Worm (Caenorhabditis elegans) whole organism, young adult: ENCODE results near the gene ZK185.3.

Source experiments
- B0035.1 ChIP-seq: sonication (generic microtip); optimal IDR thresholded peaks from 2 replicates; lab custom pipeline; 2016; ENCODE audit warnings: missing genetic modification characterization, mild to moderate bottlenecking, missing compliant biosample characterization, missing genotype, missing genetic modification reagents
- B0261.1 ChIP-seq: sonication (generic microtip); optimal IDR thresholded peaks from 2 replicates; lab custom pipeline; 2016; ENCODE audit warnings: mild to moderate bottlenecking, missing genetic modification characterization, moderate library complexity, missing compliant biosample characterization
- B0336.3 ChIP-seq: fragments of 200-800 bp; sonication (Bioruptor generic); IDR thresholded peaks from 2 replicates; pipeline ENCODE4 v1.3.6; 2022; ENCODE audit warnings: missing genetic modification characterization, missing compliant biosample characterization
- F23B12.7 ChIP-seq: sonication (generic microtip); optimal IDR thresholded peaks from 2 replicates; lab custom pipeline; 2017; ENCODE audit warnings: missing genetic modification characterization, mild to moderate bottlenecking, missing compliant biosample characterization, antibody characterized with exemption, moderate library complexity; ENCODE audit not compliant: insufficient read depth
- F33H1.4 ChIP-seq: fragments of 200-800 bp; sonication (Bioruptor generic); IDR thresholded peaks from 2 replicates; pipeline ENCODE4 v1.3.6; 2022; ENCODE audit warnings: missing genetic modification reagents, missing genetic modification characterization, missing compliant biosample characterization
- F49E8.2 ChIP-seq: sonication (generic microtip); optimal IDR thresholded peaks from 3 replicates; lab custom pipeline; 2017; ENCODE audit warnings: missing genetic modification characterization, mild to moderate bottlenecking, missing compliant biosample characterization, antibody characterized with exemption, moderate library complexity; ENCODE audit not compliant: insufficient read depth
- F52B5.7 ChIP-seq: sonication (generic microtip); optimal IDR thresholded peaks from 2 replicates; lab custom pipeline; 2016; ENCODE audit warnings: mild to moderate bottlenecking, missing genetic modification characterization, missing compliant biosample characterization
- F55B11.4 ChIP-seq: sonication (generic microtip); optimal IDR thresholded peaks from 2 replicates; lab custom pipeline; 2016; ENCODE audit warnings: missing compliant biosample characterization, missing genetic modification characterization, borderline replicate concordance; ENCODE audit not compliant: insufficient read depth
- F57A8.1 ChIP-seq: fragments of 200-800 bp; sonication (Bioruptor generic); optimal IDR thresholded peaks from 2 replicates; lab custom pipeline; 2018; ENCODE audit warnings: mild to moderate bottlenecking, missing genetic modification characterization, moderate library complexity, missing compliant biosample characterization
- K12H6.12 ChIP-seq: fragments of 200-800 bp; sonication (Bioruptor generic); optimal IDR thresholded peaks from 2 replicates; lab custom pipeline; 2018; ENCODE audit warnings: mild to moderate bottlenecking, missing genetic modification characterization, missing compliant biosample characterization
- T26A5.8 ChIP-seq: sonication (generic microtip); optimal IDR thresholded peaks from 2 replicates; lab custom pipeline; 2016; ENCODE audit warnings: missing genetic modification characterization, missing compliant biosample characterization
- Y79H2A.3 ChIP-seq: fragments of 200-800 bp; sonication (Bioruptor generic); conservative IDR thresholded peaks from 2 replicates; pipeline ENCODE4 v1.3.6; 2022; ENCODE audit warnings: missing genetic modification reagents, missing genetic modification characterization, missing compliant biosample characterization
- ZK185.1 ChIP-seq: sonication (generic microtip); optimal IDR thresholded peaks from 2 replicates; lab custom pipeline; 2016; ENCODE audit warnings: mild to moderate bottlenecking, missing genetic modification characterization, missing compliant biosample characterization; ENCODE audit not compliant: poor library complexity, severe bottlenecking
- akir-1 ChIP-seq: fragments of 200-800 bp; sonication (Bioruptor generic); optimal IDR thresholded peaks from 2 replicates; lab custom pipeline; 2018; ENCODE audit warnings: mild to moderate bottlenecking, missing genetic modification characterization, moderate library complexity, missing compliant biosample characterization
- bed-2 ChIP-seq: fragments of 200-800 bp; sonication (Bioruptor generic); IDR thresholded peaks from 2 replicates; pipeline ENCODE4 v1.3.6; 2022; ENCODE audit warnings: missing genetic modification reagents, missing genetic modification characterization, missing compliant biosample characterization
- ccch-3 ChIP-seq: fragments of 200-800 bp; sonication (Bioruptor generic); optimal IDR thresholded peaks from 2 replicates; lab custom pipeline; 2018; ENCODE audit warnings: mild to moderate bottlenecking, missing genetic modification characterization, missing compliant biosample characterization
- cebp-1 ChIP-seq, 2 experiments: fragments of 200-800 bp in 1 of 2; sonication (Bioruptor generic) in 1 of 2; sonication (generic microtip) in 1 of 2; IDR thresholded peaks in 1 of 2; optimal IDR thresholded peaks in 1 of 2; 2 replicates each; pipeline versions ENCODE4 v1.3.6 to Lab custom; 2017 to 2022; ENCODE audit warnings: missing compliant biosample characterization in 2 of 2, missing genetic modification characterization in 2 of 2, mild to moderate bottlenecking in 1 of 2, missing genetic modification reagents in 1 of 2, moderate library complexity in 1 of 2
- cebp-2 ChIP-seq: fragments of 200-800 bp; sonication (Bioruptor generic); IDR thresholded peaks from 2 replicates; pipeline ENCODE4 v1.3.6; 2022; ENCODE audit warnings: missing genetic modification characterization, missing compliant biosample characterization
- ceh-79 ChIP-seq: sonication (generic microtip); optimal IDR thresholded peaks from 2 replicates; lab custom pipeline; 2017; ENCODE audit warnings: mild to moderate bottlenecking, missing genetic modification characterization, missing compliant biosample characterization
- dpl-1 ChIP-seq: fragments of 150-350 bp; optimal IDR thresholded peaks from 2 replicates; lab custom pipeline; 2014; ENCODE audit warnings: missing biosample characterization, missing genetic modification reagents, missing genetic modification characterization
- efl-1 ChIP-seq: fragments of 150-350 bp; optimal IDR thresholded peaks from 2 replicates; lab custom pipeline; 2014; ENCODE audit warnings: missing biosample characterization, missing genetic modification reagents, missing genetic modification characterization
- egl-18 ChIP-seq: fragments of 200-800 bp; sonication (Bioruptor generic); IDR thresholded peaks from 2 replicates; pipeline ENCODE4 v1.3.6; 2022; ENCODE audit warnings: missing genetic modification reagents, missing genetic modification characterization, missing compliant biosample characterization
- egl-44 ChIP-seq: fragments of 200-800 bp; sonication (Bioruptor generic); IDR thresholded peaks from 2 replicates; pipeline ENCODE4 v1.3.6; 2022; ENCODE audit warnings: missing genetic modification reagents, missing genetic modification characterization, missing compliant biosample characterization
- egrh-3 ChIP-seq: fragments of 200-800 bp; sonication (Bioruptor generic); IDR thresholded peaks from 2 replicates; pipeline ENCODE4 v1.3.6; 2022; ENCODE audit warnings: missing genetic modification reagents, missing genetic modification characterization, missing compliant biosample characterization
- fkh-3 ChIP-seq: sonication (generic microtip); optimal IDR thresholded peaks from 2 replicates; lab custom pipeline; 2016; ENCODE audit warnings: mild to moderate bottlenecking, missing genetic modification characterization, missing compliant biosample characterization
- him-1 ChIP-seq: sonication (generic microtip); optimal IDR thresholded peaks from 2 replicates; lab custom pipeline; 2016; ENCODE audit warnings: missing genotype, missing genetic modification reagents, missing genetic modification characterization, missing compliant biosample characterization
- hrde-1 ChIP-seq: sonication (generic microtip); optimal IDR thresholded peaks from 2 replicates; lab custom pipeline; 2016; ENCODE audit warnings: missing genetic modification characterization, mild to moderate bottlenecking, missing compliant biosample characterization, moderate library complexity, missing genotype, missing genetic modification reagents, borderline replicate concordance
- lin-26 ChIP-seq: fragments of 200-800 bp; sonication (Bioruptor generic); IDR thresholded peaks from 2 replicates; pipeline ENCODE4 v1.3.6; 2022; ENCODE audit warnings: missing genetic modification reagents, missing genetic modification characterization, missing compliant biosample characterization
- lsy-27 ChIP-seq: sonication (generic microtip); optimal IDR thresholded peaks from 2 replicates; lab custom pipeline; 2017; ENCODE audit warnings: missing genetic modification characterization, mild to moderate bottlenecking, missing compliant biosample characterization, antibody characterized with exemption, missing genotype, borderline replicate concordance; ENCODE audit not compliant: insufficient read depth
- madf-10 ChIP-seq: sonication (generic microtip); optimal IDR thresholded peaks from 2 replicates; lab custom pipeline; 2016; ENCODE audit warnings: mild to moderate bottlenecking, missing genetic modification characterization, missing compliant biosample characterization
- mcd-1 ChIP-seq: fragments of 200-800 bp; sonication (Bioruptor generic); IDR thresholded peaks from 2 replicates; pipeline ENCODE4 v1.3.6; 2022; ENCODE audit warnings: missing genetic modification reagents, missing genetic modification characterization, missing compliant biosample characterization
- mel-28 ChIP-seq: sonication (generic microtip); optimal IDR thresholded peaks from 2 replicates; lab custom pipeline; 2016; ENCODE audit warnings: borderline replicate concordance, mild to moderate bottlenecking, missing genetic modification characterization, missing compliant biosample characterization
- mxl-1 ChIP-seq: sonication (generic microtip); optimal IDR thresholded peaks from 2 replicates; lab custom pipeline; 2016; ENCODE audit warnings: missing genetic modification characterization, missing compliant biosample characterization
- nfya-2 ChIP-seq: fragments of 200-800 bp; sonication (Bioruptor generic); IDR thresholded peaks from 2 replicates; pipeline ENCODE4 v1.3.6; 2022; ENCODE audit warnings: missing genetic modification reagents, missing genetic modification characterization, missing compliant biosample characterization
- nfyb-1 ChIP-seq: fragments of 200-800 bp; sonication (Bioruptor generic); IDR thresholded peaks from 2 replicates; pipeline ENCODE4 v1.3.6; 2022; ENCODE audit warnings: missing genetic modification reagents, missing genetic modification characterization, missing compliant biosample characterization
- nhr-120 ChIP-seq: fragments of 200-800 bp; sonication (Bioruptor generic); IDR thresholded peaks from 2 replicates; pipeline ENCODE4 v1.3.6; 2022; ENCODE audit warnings: missing genetic modification characterization, missing compliant biosample characterization
- nhr-27 ChIP-seq: fragments of 200-800 bp; sonication (Bioruptor generic); optimal IDR thresholded peaks from 2 replicates; lab custom pipeline; 2018; ENCODE audit warnings: mild to moderate bottlenecking, missing genetic modification characterization, moderate library complexity, missing compliant biosample characterization
- repo-1 ChIP-seq: sonication (generic microtip); optimal IDR thresholded peaks from 2 replicates; lab custom pipeline; 2017; ENCODE audit warnings: mild to moderate bottlenecking, missing genetic modification characterization, missing compliant biosample characterization
- rpc-1 ChIP-seq, 2 experiments: fragments of 150-350 bp in 1 of 2; sonication (generic microtip) in 1 of 2; optimal IDR thresholded peaks; 2 replicates each; lab custom pipeline; 2014 to 2018; ENCODE audit warnings: missing biosample characterization in 1 of 2, missing genetic modification characterization in 1 of 2, missing genetic modification reagents in 1 of 2, missing genotype in 1 of 2
- sea-2 ChIP-seq: fragments of 200-800 bp; sonication (Bioruptor generic); IDR thresholded peaks from 2 replicates; pipeline ENCODE4 v1.3.6; 2022; ENCODE audit warnings: missing genetic modification characterization, missing compliant biosample characterization
- tlf-1 ChIP-seq: fragments of 200-800 bp; sonication (Bioruptor generic); optimal IDR thresholded peaks from 2 replicates; lab custom pipeline; 2018; ENCODE audit warnings: mild to moderate bottlenecking, missing genetic modification characterization, missing compliant biosample characterization
- zfh-2 ChIP-seq: fragments of 200-800 bp; sonication (Bioruptor generic); conservative IDR thresholded peaks from 2 replicates; pipeline ENCODE4 v1.3.6; 2022; ENCODE audit warnings: missing genetic modification reagents, missing genetic modification characterization, missing compliant biosample characterization
- zim-3 ChIP-seq: sonication (generic microtip); optimal IDR thresholded peaks from 2 replicates; lab custom pipeline; 2017; ENCODE audit warnings: mild to moderate bottlenecking, missing genetic modification characterization, moderate library complexity, missing compliant biosample characterization
- ztf-3 ChIP-seq: fragments of 200-800 bp; sonication (Bioruptor generic); optimal IDR thresholded peaks from 2 replicates; lab custom pipeline; 2018; ENCODE audit warnings: mild to moderate bottlenecking, missing genetic modification characterization, missing compliant biosample characterization

The ZK185.3 gene

DNA sequence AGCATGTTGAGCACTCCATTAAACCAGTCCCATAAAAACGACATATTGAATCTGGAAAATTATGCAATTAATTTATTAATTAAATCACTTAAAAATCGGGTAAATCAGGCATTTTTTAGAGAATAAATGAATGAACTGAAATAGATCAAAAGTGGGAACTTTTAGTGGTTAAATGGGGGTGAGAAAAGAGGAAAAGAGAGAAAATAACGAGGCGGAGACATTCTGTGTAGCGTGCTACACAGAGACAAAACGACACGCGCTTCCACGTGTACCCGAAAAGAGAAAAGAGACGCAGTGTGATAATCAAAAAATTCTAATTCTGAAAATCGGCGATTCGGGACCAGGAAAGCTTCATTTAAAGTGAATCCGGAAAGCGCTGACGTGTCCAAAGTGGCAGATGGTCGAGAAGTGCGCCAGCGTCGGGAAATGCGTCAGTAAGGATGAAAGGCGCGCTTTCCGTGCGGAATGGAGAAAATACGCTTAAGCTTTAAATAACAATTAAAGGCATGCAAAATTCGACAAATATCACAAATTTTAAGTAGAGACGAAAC, 16.9 kb downstream of the ZK185.3 start, which contains the start of gene sar-1 (continued):
- TF ChIP-seq ZK185.1 (tag; lab: Kevin White, UChicago): no peak
- no peak for TF ChIP-seq mel-28
- TF ChIP-seq lsy-27 (tag; lab: Kevin White, UChicago): no peak
- TF ChIP-seq zfh-2 (GFP tag; lab: Robert Waterston, UW): peak; percentile 84
- peak; percentile 24 for TF ChIP-seq madf-10 (tag; lab: Kevin White, UChicago)
- no peak for TF ChIP-seq hrde-1 (tag; lab: Kevin White, UChicago)
- peak; percentile 8 for TF ChIP-seq F23B12.7 (tag; lab: Kevin White, UChicago)
- peak; percentile 74 for TF ChIP-seq B0336.3
- peak; percentile 81 for TF ChIP-seq tlf-1
- TF ChIP-seq, all 124 proteins: peak for 52

DNA sequence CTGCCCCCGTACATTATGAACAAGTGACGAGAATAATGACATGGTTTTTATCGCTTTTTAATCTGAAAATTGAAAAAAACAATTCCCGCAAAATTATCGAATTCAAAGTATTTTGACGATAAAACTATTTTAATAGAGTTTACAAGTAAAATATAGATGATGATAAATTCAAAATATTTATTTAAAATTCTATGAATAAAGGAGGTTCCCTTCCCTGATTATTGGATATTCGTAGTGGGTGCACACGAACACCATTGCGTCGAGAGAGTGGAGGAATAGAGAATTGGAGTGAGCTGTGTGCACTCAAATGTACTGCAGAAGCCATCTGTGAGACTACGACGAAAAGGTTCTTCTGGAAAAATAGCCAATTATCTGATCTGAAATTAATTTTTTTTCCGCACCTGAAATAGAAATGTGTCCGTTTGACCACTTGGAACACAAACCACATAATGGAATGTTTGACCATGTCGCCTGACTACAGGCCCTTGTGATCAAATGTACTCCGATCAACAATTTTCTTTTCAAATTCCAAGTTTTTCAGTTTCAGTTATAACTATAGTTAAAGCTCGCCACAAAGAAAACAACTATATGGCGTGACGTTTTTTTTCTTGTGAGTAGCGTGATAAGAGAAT, 18.9 kb downstream of the ZK185.3 start, which contains the start of the genes rfth-1 and ZK180.8:
Gene rfth-1 (minus strand): TSS at position 51 of the 632 bp plus-strand sequence.
Gene ZK180.8 (minus strand): TSS at position 466 of the 632 bp plus-strand sequence.
- TF ChIP-seq B0261.1 (tag; lab: Kevin White, UChicago): no peak
- no peak for TF ChIP-seq egl-44 (GFP tag; lab: Robert Waterston, UW)
- no peak for TF ChIP-seq cebp-1 (GFP tag; IDR thresholded peaks at IDR 0.05; lab: Robert Waterston, UW)
- TF ChIP-seq cebp-1 (tag; optimal IDR thresholded peaks at IDR 0.05; lab: Kevin White, UChicago): peak; percentile 23
- TF ChIP-seq nhr-120 (GFP tag; lab: Robert Waterston, UW): no peak
- no peak for TF ChIP-seq F57A8.1 (GFP tag; lab: Kevin White, UChicago)
- no peak for TF ChIP-seq sea-2 (GFP tag; lab: Robert Waterston, UW)
- TF ChIP-seq Y79H2A.3 (GFP tag; lab: Robert Waterston, UW): no peak
- TF ChIP-seq cebp-2 (GFP tag; lab: Robert Waterston, UW): no peak
- no peak for TF ChIP-seq nfya-2 (GFP tag; lab: Robert Waterston, UW)
- TF ChIP-seq rpc-1 (optimal IDR thresholded peaks at IDR 0.05; lab: Kevin White, UChicago): no peak
- TF ChIP-seq rpc-1 (tag; optimal IDR thresholded peaks at IDR 0.05; lab: Kevin White, UChicago): no peak
- no peak for TF ChIP-seq egl-18 (GFP tag; lab: Robert Waterston, UW)
- no peak for TF ChIP-seq ccch-3 (GFP tag; lab: Kevin White, UChicago)
- no peak for TF ChIP-seq ceh-79 (tag; lab: Kevin White, UChicago)
- no peak for TF ChIP-seq nhr-27
- TF ChIP-seq bed-2 (GFP tag; lab: Robert Waterston, UW): no peak
- no peak for TF ChIP-seq mxl-1 (tag; lab: Kevin White, UChicago)
- peak; percentile 47; the same call in 1 of the 2 replicates for TF ChIP-seq nfyb-1
- TF ChIP-seq mel-28: no peak
- TF ChIP-seq fkh-3: no peak
- no peak for TF ChIP-seq ztf-3 (GFP tag; lab: Kevin White, UChicago)
- TF ChIP-seq him-1 (tag; lab: Kevin White, UChicago): peak; percentile 14
- no peak for TF ChIP-seq lsy-27 (tag; lab: Kevin White, UChicago)
- peak; percentile 21; the same call in 1 of the 2 replicates for TF ChIP-seq mcd-1 (GFP tag; lab: Robert Waterston, UW)
- TF ChIP-seq dpl-1 (GFP tag; lab: Kevin White, UChicago): no peak
- TF ChIP-seq F33H1.4: no peak
- TF ChIP-seq zim-3 (tag; lab: Kevin White, UChicago): no peak
- TF ChIP-seq B0035.1 (tag; lab: Kevin White, UChicago): no peak
- TF ChIP-seq tlf-1: no peak
- TF ChIP-seq egrh-3 (GFP tag; lab: Robert Waterston, UW): no peak
- TF ChIP-seq F52B5.7 (tag; lab: Kevin White, UChicago): no peak
- no peak for TF ChIP-seq K12H6.12
- TF ChIP-seq lin-26 (GFP tag; lab: Robert Waterston, UW): 0 out of 2 replicates have a peak, but pooled peaks have one; percentile 22
- TF ChIP-seq T26A5.8 (tag; lab: Kevin White, UChicago): no peak
- peak; percentile 61 for TF ChIP-seq repo-1
- TF ChIP-seq akir-1 (GFP tag; lab: Kevin White, UChicago): no peak
- TF ChIP-seq F49E8.2: peak; percentile 28
- no peak for TF ChIP-seq efl-1 (GFP tag; lab: Kevin White, UChicago)
- no peak for TF ChIP-seq F55B11.4 (tag; lab: Kevin White, UChicago)
